Worm (Caenorhabditis elegans): ENCODE data around the gene gcst-1.

DNA sequence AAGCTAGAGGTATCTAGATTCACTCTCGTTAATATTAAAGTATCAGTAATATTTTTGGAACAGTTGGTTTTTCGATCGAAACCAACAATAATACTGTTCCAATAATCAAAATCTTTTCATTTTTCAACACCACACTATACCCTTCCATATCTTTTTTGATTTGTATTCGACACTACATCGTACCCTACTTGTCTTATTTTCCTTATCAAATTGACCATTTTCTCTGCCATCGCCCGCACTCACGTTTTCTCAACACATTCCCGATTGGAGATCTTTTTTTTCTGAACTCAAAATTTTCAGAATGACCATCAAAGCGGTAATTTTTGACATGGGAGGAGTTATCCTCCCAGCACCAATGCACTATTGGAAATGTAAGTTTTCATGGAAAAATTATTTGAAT is 34.8 kb downstream of the gcst-1 start, which contains the start of gene acds-10:
- no peak for TF ChIP-seq pag-3 (tag; optimal IDR thresholded peaks at IDR 0.05; ENCODE audit: borderline replicate concordance)
- no peak for TF ChIP-seq ets-4 (tag; optimal IDR thresholded peaks at IDR 0.05)
- no peak for TF ChIP-seq ceh-22 (tag; optimal IDR thresholded peaks at IDR 0.05)
- TF ChIP-seq fkh-10 (GFP tag; optimal IDR thresholded peaks at IDR 0.05) = no peak
- TF ChIP-seq ceh-48 (tag; optimal IDR thresholded peaks at IDR 0.05) = no peak
- no peak for TF ChIP-seq nhr-11 (tag; optimal IDR thresholded peaks at IDR 0.05)
- no peak for TF ChIP-seq unc-86 (tag; optimal IDR thresholded peaks at IDR 0.05)
- TF ChIP-seq gmeb-2 (tag; optimal IDR thresholded peaks at IDR 0.05) = no peak
- TF ChIP-seq ama-1 (optimal IDR thresholded peaks at IDR 0.05) = no peak

All from whole organism, late embryonic.